Fruit fly (Drosophila melanogaster) whole organism, embryonic: ENCODE measurements around the gene pall.

Experiments used
- Aef1 ChIP-seq: fragments of 200-800 bp; sonication (Bioruptor generic); IDR thresholded peaks from 3 replicates; pipeline ENCODE4 v1.3.6; 2022; ENCODE audit warnings: missing biosample characterization, missing genetic modification characterization
- Asciz ChIP-seq: fragments of 200-800 bp; sonication (Bioruptor generic); optimal IDR thresholded peaks from 2 replicates; lab custom pipeline; 2017; ENCODE audit warnings: missing biosample characterization, mild to moderate bottlenecking, missing genetic modification characterization, missing genetic modification reagents
- Bdp1 ChIP-seq: fragments of 200-800 bp; sonication (Bioruptor generic); optimal IDR thresholded peaks from 3 replicates; lab custom pipeline; 2016; ENCODE audit warnings: missing biosample characterization, missing genetic modification characterization
- CG10462 ChIP-seq: fragments of 200-800 bp; sonication (Bioruptor generic); optimal IDR thresholded peaks from 2 replicates; lab custom pipeline; 2016; ENCODE audit warnings: missing biosample characterization, missing genetic modification characterization
- CG10543 ChIP-seq: fragments of 200-800 bp; sonication (Bioruptor generic); optimal IDR thresholded peaks from 3 replicates; lab custom pipeline; 2017; ENCODE audit warnings: missing biosample characterization, mild to moderate bottlenecking, missing genetic modification characterization, moderate library complexity
- CG11093 ChIP-seq: fragments of 200-800 bp; sonication (Bioruptor generic); IDR thresholded peaks from 3 replicates; pipeline ENCODE4 v1.3.6; 2022; ENCODE audit warnings: missing biosample characterization, missing genetic modification characterization
- CG12942 ChIP-seq: fragments of 200-800 bp; sonication (Bioruptor generic); optimal IDR thresholded peaks from 3 replicates; lab custom pipeline; 2016; ENCODE audit warnings: missing biosample characterization, missing genetic modification characterization
- CG1603 ChIP-seq: fragments of 200-800 bp; sonication (Bioruptor generic); optimal IDR thresholded peaks from 2 replicates; lab custom pipeline; 2019; ENCODE audit warnings: missing biosample characterization, mild to moderate bottlenecking, missing genetic modification characterization, moderate library complexity
- CG18476 ChIP-seq: fragments of 200-800 bp; sonication (Bioruptor generic); optimal IDR thresholded peaks from 2 replicates; lab custom pipeline; 2016; ENCODE audit warnings: missing biosample characterization, mild to moderate bottlenecking, missing genetic modification characterization
- CG18619 ChIP-seq: fragments of 200-800 bp; sonication (Bioruptor generic); optimal IDR thresholded peaks from 3 replicates; lab custom pipeline; 2017; ENCODE audit warnings: missing biosample characterization, mild to moderate bottlenecking, missing genetic modification characterization
- CG30020 ChIP-seq: fragments of 200-800 bp; optimal IDR thresholded peaks from 2 replicates; lab custom pipeline; 2019; ENCODE audit warnings: missing biosample characterization, mild to moderate bottlenecking, missing genetic modification characterization, moderate library complexity
- CG33213 ChIP-seq: fragments of 200-800 bp; sonication (Bioruptor generic); optimal IDR thresholded peaks from 3 replicates; lab custom pipeline; 2016; ENCODE audit warnings: missing biosample characterization, missing genetic modification characterization
- CG34224 ChIP-seq: fragments of 200-800 bp; sonication (Bioruptor generic); IDR thresholded peaks from 3 replicates; pipeline ENCODE4 v1.3.6; 2022; ENCODE audit warnings: missing biosample characterization, missing genetic modification characterization; ENCODE audit not compliant: partially characterized antibody
- CG42726 ChIP-seq: fragments of 200-800 bp; sonication (Bioruptor generic); IDR thresholded peaks from 2 replicates; pipeline ENCODE4 v1.3.6; 2022; ENCODE audit warnings: missing biosample characterization, missing genetic modification characterization; ENCODE audit not compliant: partially characterized antibody
- CG4730 ChIP-seq: fragments of 200-800 bp; sonication (Bioruptor generic); IDR thresholded peaks from 2 replicates; pipeline ENCODE4 v1.3.6; 2022; ENCODE audit warnings: missing biosample characterization, missing genetic modification characterization
- CG4820 ChIP-seq: fragments of 200-800 bp; sonication (Bioruptor generic); optimal IDR thresholded peaks from 3 replicates; lab custom pipeline; 2016; ENCODE audit warnings: missing biosample characterization, missing genetic modification characterization
- CG6272 ChIP-seq: fragments of 200-800 bp; sonication (Bioruptor generic); IDR thresholded peaks from 2 replicates; pipeline ENCODE4 v1.3.6; 2022; ENCODE audit warnings: missing biosample characterization, missing genetic modification characterization
- CG6689 ChIP-seq: fragments of 200-800 bp; sonication (Bioruptor generic); IDR thresholded peaks from 2 replicates; pipeline ENCODE4 v1.3.6; 2022; ENCODE audit warnings: missing biosample characterization, missing genetic modification characterization
- CG7987 ChIP-seq: fragments of 200-800 bp; sonication (Bioruptor generic); optimal IDR thresholded peaks from 2 replicates; lab custom pipeline; 2018; ENCODE audit warnings: missing biosample characterization, mild to moderate bottlenecking, missing genetic modification characterization, moderate library complexity
- CG9215 ChIP-seq: fragments of 200-800 bp; sonication (Bioruptor generic); IDR thresholded peaks from 2 replicates; pipeline ENCODE4 v1.3.6; 2022; ENCODE audit warnings: missing biosample characterization, missing genetic modification characterization
- Dp ChIP-seq: fragments of 200-800 bp; sonication (Bioruptor generic); optimal IDR thresholded peaks from 2 replicates; lab custom pipeline; 2018; ENCODE audit warnings: missing biosample characterization, mild to moderate bottlenecking, missing genetic modification characterization, moderate library complexity
- E2f2 ChIP-seq: fragments of 200-800 bp; sonication (Bioruptor generic); IDR thresholded peaks from 2 replicates; pipeline ENCODE4 v1.3.6; 2022; ENCODE audit warnings: missing biosample characterization, missing genetic modification characterization
- Eip74EF ChIP-seq, 2 experiments: fragments of 200-800 bp in 1 of 2; fragments of >200 bp in 1 of 2; sonication (Bioruptor generic) in 1 of 2; optimal IDR thresholded peaks; 2 replicates each; lab custom pipeline; 2017 to 2019; ENCODE audit warnings: missing biosample characterization in 2 of 2, missing genetic modification characterization in 2 of 2, mild to moderate bottlenecking in 1 of 2, moderate library complexity in 1 of 2
- Ets65A ChIP-seq: fragments of 200-800 bp; sonication (Bioruptor generic); peaks from one replicate; lab custom pipeline; 2016; ENCODE audit warnings: missing biosample characterization, missing genetic modification characterization
- Ets97D ChIP-seq: fragments of 200-800 bp; sonication (Bioruptor generic); optimal IDR thresholded peaks from 3 replicates; lab custom pipeline; 2016; ENCODE audit warnings: missing biosample characterization, missing genetic modification characterization
- Fer3 ChIP-seq: fragments of 200-800 bp; sonication (Bioruptor generic); optimal IDR thresholded peaks from 2 replicates; lab custom pipeline; 2018; ENCODE audit warnings: missing biosample characterization, mild to moderate bottlenecking, missing genetic modification characterization, moderate library complexity
- HLH3B ChIP-seq: fragments of 200-800 bp; sonication (Bioruptor generic); IDR thresholded peaks from 2 replicates; pipeline ENCODE4 v1.3.6; 2022; ENCODE audit warnings: missing biosample characterization, missing genetic modification characterization
- Hand ChIP-seq: fragments of 200-800 bp; sonication (Bioruptor generic); optimal IDR thresholded peaks from 2 replicates; lab custom pipeline; 2017; ENCODE audit warnings: mild to moderate bottlenecking, missing biosample characterization, missing genetic modification reagents, missing genetic modification characterization
- Hmr ChIP-seq: fragments of 200-800 bp; sonication (Bioruptor generic); optimal IDR thresholded peaks from 3 replicates; lab custom pipeline; 2017; ENCODE audit warnings: mild to moderate bottlenecking, missing biosample characterization, missing genetic modification reagents, missing genetic modification characterization
- Hr51 ChIP-seq, 2 experiments: fragments of 200-800 bp; sonication (Bioruptor generic); optimal IDR thresholded peaks; 2 replicates in 1 of 2; 3 replicates in 1 of 2; lab custom pipeline; 2016 to 2018; ENCODE audit warnings: missing biosample characterization in 2 of 2, missing genetic modification characterization in 2 of 2, mild to moderate bottlenecking in 1 of 2, moderate library complexity in 1 of 2
- MESR4 ChIP-seq: fragments of 200-800 bp; sonication (Bioruptor generic); optimal IDR thresholded peaks from 2 replicates; lab custom pipeline; 2018; ENCODE audit warnings: missing biosample characterization, mild to moderate bottlenecking, missing genetic modification characterization, moderate library complexity
- NfI ChIP-seq: fragments of 200-800 bp; sonication (Bioruptor generic); optimal IDR thresholded peaks from 3 replicates; lab custom pipeline; 2018; ENCODE audit warnings: missing biosample characterization, mild to moderate bottlenecking, missing genetic modification characterization, moderate library complexity
- Oli ChIP-seq: fragments of 200-800 bp; sonication (Bioruptor generic); optimal IDR thresholded peaks from 2 replicates; lab custom pipeline; 2018; ENCODE audit warnings: missing biosample characterization, mild to moderate bottlenecking, missing genetic modification characterization, moderate library complexity
- Ravus ChIP-seq: fragments of 200-800 bp; sonication (Bioruptor generic); IDR thresholded peaks from 2 replicates; pipeline ENCODE4 v1.3.6; 2022; ENCODE audit warnings: missing biosample characterization, missing genetic modification characterization
- Side ChIP-seq: fragments of 200-800 bp; sonication (Bioruptor generic); optimal IDR thresholded peaks from 2 replicates; lab custom pipeline; 2016; ENCODE audit warnings: missing biosample characterization, missing genetic modification characterization
- Sry-β ChIP-seq: fragments of 200-800 bp; sonication (Bioruptor generic); optimal IDR thresholded peaks from 2 replicates; lab custom pipeline; 2018; ENCODE audit warnings: missing biosample characterization, mild to moderate bottlenecking, missing genetic modification characterization, moderate library complexity
- Stat92E ChIP-seq, 3 experiments: fragments of >200 bp in 2 of 3; fragments of 200-800 bp in 1 of 3; sonication (Bioruptor generic) in 1 of 3; optimal IDR thresholded peaks; 2 replicates each; lab custom pipeline; 2017 to 2019; ENCODE audit warnings: missing biosample characterization in 3 of 3, missing genetic modification characterization in 3 of 3, mild to moderate bottlenecking in 1 of 3, moderate library complexity in 1 of 3
- ab ChIP-seq: fragments of 200-800 bp; sonication (Bioruptor generic); optimal IDR thresholded peaks from 2 replicates; lab custom pipeline; 2016; ENCODE audit warnings: missing biosample characterization, missing genetic modification characterization
- ara ChIP-seq: fragments of 200-800 bp; sonication (Bioruptor generic); IDR thresholded peaks from 2 replicates; pipeline ENCODE4 v1.3.6; 2022; ENCODE audit warnings: missing biosample characterization, missing genetic modification characterization
- ato ChIP-seq: fragments of 200-800 bp; sonication (Bioruptor generic); IDR thresholded peaks from 2 replicates; pipeline ENCODE4 v1.3.6; 2022; ENCODE audit warnings: missing biosample characterization, missing genetic modification characterization; ENCODE audit not compliant: partially characterized antibody
- br ChIP-seq: fragments of >200 bp; optimal IDR thresholded peaks from 2 replicates; lab custom pipeline; 2017
- cas ChIP-seq: fragments of 200-800 bp; sonication (Bioruptor generic); IDR thresholded peaks from 2 replicates; pipeline ENCODE4 v1.3.6; 2022; ENCODE audit warnings: missing biosample characterization, missing genetic modification characterization
- fu2 ChIP-seq: fragments of 200-800 bp; sonication (Bioruptor generic); optimal IDR thresholded peaks from 2 replicates; lab custom pipeline; 2016; ENCODE audit warnings: missing biosample characterization, missing genetic modification characterization
- jumu ChIP-seq: fragments of 200-800 bp; sonication (Bioruptor generic); optimal IDR thresholded peaks from 3 replicates; lab custom pipeline; 2016; ENCODE audit warnings: missing biosample characterization, missing genetic modification characterization
- lilli ChIP-seq: fragments of 200-800 bp; sonication (Bioruptor generic); optimal IDR thresholded peaks from 3 replicates; lab custom pipeline; 2016; ENCODE audit warnings: missing biosample characterization, missing genetic modification characterization
- luna ChIP-seq: fragments of 200-800 bp; sonication (Bioruptor generic); optimal IDR thresholded peaks from 2 replicates; lab custom pipeline; 2016; ENCODE audit warnings: missing biosample characterization, missing genetic modification characterization
- maf-S ChIP-seq: fragments of 200-800 bp; sonication (Bioruptor generic); optimal IDR thresholded peaks from 2 replicates; lab custom pipeline; 2016; ENCODE audit warnings: missing biosample characterization, missing genetic modification characterization
- ssp ChIP-seq: fragments of 200-800 bp; sonication (Bioruptor generic); IDR thresholded peaks from 2 replicates; pipeline ENCODE4 v1.3.6; 2022; ENCODE audit warnings: missing biosample characterization, missing genetic modification characterization
- stwl ChIP-seq: fragments of 200-800 bp; sonication (Bioruptor generic); optimal IDR thresholded peaks from 3 replicates; lab custom pipeline; 2018; ENCODE audit warnings: missing biosample characterization, mild to moderate bottlenecking, missing genetic modification characterization, moderate library complexity
- tgo ChIP-seq: fragments of 200-800 bp; sonication (Bioruptor generic); IDR thresholded peaks from 3 replicates; pipeline ENCODE4 v1.3.6; 2022; ENCODE audit warnings: missing biosample characterization, missing genetic modification characterization
- tin ChIP-seq: fragments of 200-800 bp; sonication (Bioruptor generic); optimal IDR thresholded peaks from 3 replicates; lab custom pipeline; 2016; ENCODE audit warnings: missing biosample characterization, missing genetic modification characterization
- toy ChIP-seq: fragments of 200-800 bp; sonication (Bioruptor generic); IDR thresholded peaks from 2 replicates; pipeline ENCODE4 v1.3.6; 2022; ENCODE audit warnings: missing biosample characterization, missing genetic modification characterization

Gene pall

dm6 chr3L:9508653-9509036 lies 21.1 kb upstream of the pall start (continued):
- TF ChIP-seq Oli (tag; lab: Kevin White, UChicago), result peak; percentile 60
- TF ChIP-seq CG33213 (GFP tag; lab: Kevin White, UChicago), result no peak
- no peak for TF ChIP-seq tin (GFP tag; lab: Kevin White, UChicago)
- TF ChIP-seq tgo (GFP tag; lab: Robert Waterston, UW), result peak; percentile 32; the same call in 1 of the 3 replicates
- no peak for TF ChIP-seq CG4820
- TF ChIP-seq Stat92E (GFP tag; optimal IDR thresholded peaks at IDR 0.05; lab: Kevin White, UChicago), result no peak
- no peak for TF ChIP-seq CG11093
- TF ChIP-seq Bdp1 (GFP tag; lab: Kevin White, UChicago), result no peak
- no peak for TF ChIP-seq ssp (GFP tag; lab: Robert Waterston, UW)
- no peak for TF ChIP-seq ara
- TF ChIP-seq CG4730, result no peak
- no peak for TF ChIP-seq CG6272
- TF ChIP-seq Aef1 (GFP tag; lab: Robert Waterston, UW), result peak; percentile 17; the same call in 1 of the 3 replicates
- peak; percentile 37 for TF ChIP-seq NfI (GFP tag; lab: Kevin White, UChicago)
- TF ChIP-seq CG34224, result no peak
- TF ChIP-seq E2f2 (GFP tag; lab: Robert Waterston, UW), result no peak
- peak; percentile 63 for TF ChIP-seq Asciz (GFP tag; lab: Kevin White, UChicago)
- no peak for TF ChIP-seq cas (GFP tag; lab: Robert Waterston, UW)
- TF ChIP-seq Side, result no peak
- peak; percentile 8 for TF ChIP-seq CG30020 (tag; lab: Kevin White, UChicago)
- TF ChIP-seq CG10543, result no peak
- TF ChIP-seq CG1603 (tag; lab: Kevin White, UChicago), result no peak
- no peak for TF ChIP-seq maf-S (GFP tag; lab: Kevin White, UChicago)
- peak; percentile 67 for TF ChIP-seq Hmr (GFP tag; lab: Kevin White, UChicago)
- TF ChIP-seq CG12942 (GFP tag; lab: Kevin White, UChicago), result no peak
- no peak for TF ChIP-seq Sry-β
- no peak for TF ChIP-seq Dp (GFP tag; lab: Kevin White, UChicago)
- TF ChIP-seq Eip74EF (GFP tag; optimal IDR thresholded peaks at IDR 0.05; lab: Kevin White, UChicago), result peak in 1 of 2 experiments; percentile 3
- TF ChIP-seq CG10462, result no peak
- TF ChIP-seq Hr51 (GFP tag; optimal IDR thresholded peaks at IDR 0.05; lab: Kevin White, UChicago), result peak in 1 of 2 experiments; percentile 75
- TF ChIP-seq MESR4 (GFP tag; lab: Kevin White, UChicago), result no peak
- no peak for TF ChIP-seq ato (GFP tag; lab: Robert Waterston, UW)
- TF ChIP-seq CG9215 (GFP tag; lab: Robert Waterston, UW), result no peak
- no peak for TF ChIP-seq luna
- TF ChIP-seq Ravus (GFP tag; lab: Robert Waterston, UW), result no peak
- peak; percentile 51 for TF ChIP-seq CG6689 (GFP tag; lab: Robert Waterston, UW)
- TF ChIP-seq Ets97D (GFP tag; lab: Kevin White, UChicago), result no peak
- no peak for TF ChIP-seq ab (GFP tag; lab: Kevin White, UChicago)
- no peak for TF ChIP-seq Ets65A (GFP tag; lab: Kevin White, UChicago)
- TF ChIP-seq Fer3, result peak; percentile 50
- no peak for TF ChIP-seq br (lab: Kevin White, UChicago)
- no peak for TF ChIP-seq lilli
- peak; percentile 65 for TF ChIP-seq HLH3B (GFP tag; lab: Robert Waterston, UW)
- peak; percentile 30 for TF ChIP-seq CG18619 (GFP tag; lab: Kevin White, UChicago)
- no peak for TF ChIP-seq jumu
- TF ChIP-seq fu2, result no peak
- no peak for TF ChIP-seq toy (GFP tag; lab: Robert Waterston, UW)
- TF ChIP-seq CG42726, result no peak
- TF ChIP-seq stwl (tag; lab: Kevin White, UChicago), result no peak
- no peak for TF ChIP-seq Hand (GFP tag; lab: Kevin White, UChicago)
- TF ChIP-seq CG18476 (GFP tag; lab: Kevin White, UChicago), result no peak
- no peak for TF ChIP-seq CG7987
